Worm (Caenorhabditis elegans): Measurements from ENCODE around the gene aos-1.

The aos-1 gene

DNA sequence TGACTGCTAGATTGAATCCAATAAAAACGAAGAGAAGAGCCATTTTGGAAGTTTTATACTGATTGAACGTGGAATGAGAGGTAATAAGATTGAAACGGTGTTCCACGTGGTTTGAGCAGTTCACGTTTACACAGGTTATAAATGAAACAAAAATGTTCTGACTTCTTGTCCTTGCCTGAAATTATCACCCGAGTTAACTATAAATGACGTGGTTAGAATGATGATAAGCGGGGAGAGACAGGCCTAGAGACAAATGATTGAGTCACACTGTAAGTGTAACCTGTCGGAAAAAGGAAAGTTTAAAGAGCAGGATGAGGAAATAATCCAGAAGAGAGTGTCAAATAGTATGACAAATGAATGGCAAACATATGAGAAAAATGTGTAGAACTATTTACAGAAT, 30.9 kb upstream of the aos-1 start, which contains the start of gene C51E3.10:
C51E3.10 (minus strand) TSS at position 181 of the 400 bp plus-strand sequence.
- TF ChIP-seq tag-97 (GFP tag; IDR thresholded peaks at IDR 0.05), result no peak
- TF ChIP-seq mxl-3 (GFP tag; optimal IDR thresholded peaks at IDR 0.05), result peak; percentile 76
- TF ChIP-seq hlh-11 (tag; optimal IDR thresholded peaks at IDR 0.05), result peak; percentile 80
- peak in 1 of 2 experiments; percentile 32 for TF ChIP-seq lsy-2 (tag; optimal IDR thresholded peaks at IDR 0.05)
- peak; percentile 16 for TF ChIP-seq lin-13 (GFP tag; optimal IDR thresholded peaks at IDR 0.05)
- TF ChIP-seq T26A8.4 (GFP tag; IDR thresholded peaks at IDR 0.05), result no peak
- peak; percentile 93 for TF ChIP-seq pqm-1 (tag; optimal IDR thresholded peaks at IDR 0.05)
- TF ChIP-seq aly-2 (tag; optimal IDR thresholded peaks at IDR 0.05), result no peak
- peak; percentile 68; the same call in 1 of the 2 replicates for TF ChIP-seq tra-1 (GFP tag; IDR thresholded peaks at IDR 0.05)
- TF ChIP-seq dve-1 (tag; optimal IDR thresholded peaks at IDR 0.05; ENCODE audit: insufficient read depth), result peak; percentile 70
- TF ChIP-seq nhr-77 (tag; optimal IDR thresholded peaks at IDR 0.05), result peak; percentile 35
- TF ChIP-seq nhr-48 (tag; optimal IDR thresholded peaks at IDR 0.05), result peak; percentile 18
- no peak for TF ChIP-seq daf-19 (GFP tag; conservative IDR thresholded peaks at IDR 0.05)
- no peak for TF ChIP-seq daf-16 (GFP tag; optimal IDR thresholded peaks at IDR 0.05)
- TF ChIP-seq daf-16 (tag; optimal IDR thresholded peaks at IDR 0.05), result peak; percentile 66
- TF ChIP-seq unc-62 (GFP tag; optimal IDR thresholded peaks at IDR 0.05 in 1 of 2), result peak in 1 of 2 experiments; percentile 89
- no peak for TF ChIP-seq unc-62 (tag; optimal IDR thresholded peaks at IDR 0.05)
- TF ChIP-seq pha-4 (GFP tag; IDR thresholded peaks at IDR 0.05), result 0 out of 2 replicates have a peak, but pooled peaks have one; percentile 8
- TF ChIP-seq pha-4 (tag; optimal IDR thresholded peaks at IDR 0.05), result no peak
- 0 out of 2 replicates have a peak, but pooled peaks have one; percentile 32 for TF ChIP-seq mdt-29 (GFP tag; IDR thresholded peaks at IDR 0.05)
- peak; percentile 71; the same call in 1 of the 2 replicates for TF ChIP-seq lin-1 (GFP tag; IDR thresholded peaks at IDR 0.05)
- TF ChIP-seq mdl-1 (tag; optimal IDR thresholded peaks at IDR 0.05), result peak in 1 of 2 experiments; percentile 77
- peak; percentile 88 for TF ChIP-seq nhr-28 (tag; optimal IDR thresholded peaks at IDR 0.05)
- peak; percentile 68 for TF ChIP-seq hlh-30 (tag; optimal IDR thresholded peaks at IDR 0.05; ENCODE audit: insufficient read depth)
- TF ChIP-seq mep-1 (tag; optimal IDR thresholded peaks at IDR 0.05), result peak; percentile 36
- TF ChIP-seq nhr-11 (tag; optimal IDR thresholded peaks at IDR 0.05), result no peak
- 0 out of 2 replicates have a peak, but pooled peaks have one; percentile 50 for TF ChIP-seq nhr-42 (GFP tag; IDR thresholded peaks at IDR 0.05)
- peak; percentile 73 for TF ChIP-seq aha-1 (tag)
- peak; percentile 95 for TF ChIP-seq dmd-6 (GFP tag; IDR thresholded peaks at IDR 0.05)

DNA sequence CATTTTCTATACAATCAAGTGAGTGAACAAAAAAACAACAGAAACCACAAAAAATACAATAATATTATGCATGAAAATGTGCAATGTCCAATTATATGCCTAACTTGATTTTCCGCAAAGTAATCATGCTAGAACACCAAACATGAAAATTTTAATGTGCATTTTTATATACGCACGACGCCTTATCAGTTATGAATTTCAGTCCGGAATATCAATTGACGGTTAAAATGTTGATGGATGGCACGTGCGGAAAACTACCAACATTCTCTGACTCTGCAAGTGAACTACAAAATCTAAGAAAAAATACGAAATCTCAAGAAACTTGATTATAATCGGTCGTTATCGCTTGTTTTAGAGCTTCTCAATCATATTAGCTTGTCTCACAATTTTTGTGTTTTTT, 29.9 kb upstream of the aos-1 start:
- no peak for TF ChIP-seq vab-7 (GFP tag; IDR thresholded peaks at IDR 0.05)
- no peak for TF ChIP-seq hif-1 (tag; optimal IDR thresholded peaks at IDR 0.05)
- TF ChIP-seq F49E8.2 (tag; optimal IDR thresholded peaks at IDR 0.05; ENCODE audit: borderline replicate concordance), result no peak
- TF ChIP-seq nhr-28 (tag; optimal IDR thresholded peaks at IDR 0.05), result peak; percentile 54
- peak in 1 of 2 experiments; percentile 64 for TF ChIP-seq mdl-1 (tag; optimal IDR thresholded peaks at IDR 0.05)
- peak; percentile 1 for TF ChIP-seq pqm-1 (tag; optimal IDR thresholded peaks at IDR 0.05)
- peak; percentile 82 for TF ChIP-seq dmd-6 (GFP tag; IDR thresholded peaks at IDR 0.05)
- peak; percentile 64 for TF ChIP-seq dve-1 (tag; optimal IDR thresholded peaks at IDR 0.05; ENCODE audit: insufficient read depth)
- TF ChIP-seq nhr-6 (tag; optimal IDR thresholded peaks at IDR 0.05), result no peak
- TF ChIP-seq rbr-2 (tag; optimal IDR thresholded peaks at IDR 0.05), result no peak
- peak; percentile 87 for TF ChIP-seq php-3 (GFP tag; IDR thresholded peaks at IDR 0.05)
- TF ChIP-seq F10B5.3 (tag; optimal IDR thresholded peaks at IDR 0.05), result no peak
- TF ChIP-seq ZK546.5 (tag; optimal IDR thresholded peaks at IDR 0.05), result no peak
- TF ChIP-seq daf-16 (GFP tag; optimal IDR thresholded peaks at IDR 0.05), result no peak
- peak; percentile 66 for TF ChIP-seq daf-16 (tag; optimal IDR thresholded peaks at IDR 0.05)
- no peak for TF ChIP-seq fkh-10 (GFP tag; optimal IDR thresholded peaks at IDR 0.05)
- no peak for TF ChIP-seq skn-1 (tag; optimal IDR thresholded peaks at IDR 0.05)
- TF ChIP-seq nhr-77 (tag; optimal IDR thresholded peaks at IDR 0.05), result peak; percentile 31
- no peak for TF ChIP-seq F44E2.7 (GFP tag; IDR thresholded peaks at IDR 0.05)
- no peak for TF ChIP-seq ztf-11 (tag; optimal IDR thresholded peaks at IDR 0.05)
- peak; percentile 42 for TF ChIP-seq hlh-30 (tag; optimal IDR thresholded peaks at IDR 0.05; ENCODE audit: insufficient read depth)
- TF ChIP-seq ceh-28 (tag; optimal IDR thresholded peaks at IDR 0.05), result no peak

Measured in whole organism, L4 larva.